Worm (Caenorhabditis elegans): Measurements from ENCODE around the gene K08E3.2.

K08E3.2 gene

ce11 chrIII:13719247-13719758 is 29.2 kb downstream of the K08E3.2 start:
- TF ChIP-seq lin-15B (tag; optimal IDR thresholded peaks at IDR 0.05) (no peak), nhr-237 (tag; optimal IDR thresholded peaks at IDR 0.05) (no peak), elt-2 (tag; optimal IDR thresholded peaks at IDR 0.05) (no peak), lin-39 (tag; optimal IDR thresholded peaks at IDR 0.05) (no peak), pha-4 (tag; optimal IDR thresholded peaks at IDR 0.05) (no peak), nhr-28 (tag; optimal IDR thresholded peaks at IDR 0.05) (no peak), nfya-1 (tag; optimal IDR thresholded peaks at IDR 0.05; ENCODE audit: insufficient read depth) (no peak), nhr-67 (tag; optimal IDR thresholded peaks at IDR 0.05) (no peak), ceh-28 (tag; optimal IDR thresholded peaks at IDR 0.05) (no peak), nhr-11 (tag; optimal IDR thresholded peaks at IDR 0.05) (no peak), nhr-23 (tag; optimal IDR thresholded peaks at IDR 0.05) (peak; percentile 31), ceh-16 (tag; optimal IDR thresholded peaks at IDR 0.05) (no peak), nhr-25 (tag; optimal IDR thresholded peaks at IDR 0.05) (peak; percentile 72), nhr-77 (tag; optimal IDR thresholded peaks at IDR 0.05) (no peak), elt-3 (tag; optimal IDR thresholded peaks at IDR 0.05) (no peak), egl-27 (tag; optimal IDR thresholded peaks at IDR 0.05) (no peak), lsy-12 (tag; optimal IDR thresholded peaks at IDR 0.05) (peak; percentile 60), jun-1 (tag; optimal IDR thresholded peaks at IDR 0.05) (peak; percentile 45), snpc-4 (tag; optimal IDR thresholded peaks at IDR 0.05) (no peak), elt-1 (tag; optimal IDR thresholded peaks at IDR 0.05) (peak; percentile 30), unc-62 (GFP tag; optimal IDR thresholded peaks at IDR 0.05) (no peak), egl-5 (tag; optimal IDR thresholded peaks at IDR 0.05) (no peak), aly-2 (tag; optimal IDR thresholded peaks at IDR 0.05) (no peak), mdl-1 (tag; optimal IDR thresholded peaks at IDR 0.05) (peak; percentile 13), tbx-2 (tag; optimal IDR thresholded peaks at IDR 0.05) (peak; percentile 29), sea-2 (GFP tag; optimal IDR thresholded peaks at IDR 0.05) (no peak), daf-12 (tag; optimal IDR thresholded peaks at IDR 0.05) (no peak), skn-1 (tag; optimal IDR thresholded peaks at IDR 0.05) (no peak), pqm-1 (tag; optimal IDR thresholded peaks at IDR 0.05) (no peak), mml-1 (tag; optimal IDR thresholded peaks at IDR 0.05) (no peak), nhr-43 (tag; optimal IDR thresholded peaks at IDR 0.05; ENCODE audit: poor library complexity, severe bottlenecking) (peak; percentile 73), hmg-11 (tag; optimal IDR thresholded peaks at IDR 0.05) (peak; percentile 5), nhr-76 (tag; optimal IDR thresholded peaks at IDR 0.05) (no peak), ama-1 (optimal IDR thresholded peaks at IDR 0.05) (peak; percentile 54)

ce11 chrIII:13718403-13718969 is 30.0 kb downstream of the K08E3.2 start:
- TF ChIP-seq elt-2 (tag; optimal IDR thresholded peaks at IDR 0.05) (peak; percentile 16), sea-2 (GFP tag; optimal IDR thresholded peaks at IDR 0.05) (no peak), nhr-11 (tag; optimal IDR thresholded peaks at IDR 0.05) (peak; percentile 77), lsy-12 (tag; optimal IDR thresholded peaks at IDR 0.05) (peak; percentile 8), nfya-1 (tag; optimal IDR thresholded peaks at IDR 0.05; ENCODE audit: insufficient read depth) (peak; percentile 41), elt-3 (tag; optimal IDR thresholded peaks at IDR 0.05) (no peak), egl-5 (tag; optimal IDR thresholded peaks at IDR 0.05) (peak; percentile 16), pqm-1 (tag; optimal IDR thresholded peaks at IDR 0.05) (peak; percentile 26), pha-4 (tag; optimal IDR thresholded peaks at IDR 0.05) (peak; percentile 11)

ce11 chrIII:13717505-13717904 is 31.0 kb downstream of the K08E3.2 start:
- no peak for TF ChIP-seq nhr-76 (tag; optimal IDR thresholded peaks at IDR 0.05)
- no peak for TF ChIP-seq fkh-2 (tag; optimal IDR thresholded peaks at IDR 0.05)
- no peak for TF ChIP-seq nhr-12 (tag; optimal IDR thresholded peaks at IDR 0.05)
- TF ChIP-seq ceh-16 (tag; optimal IDR thresholded peaks at IDR 0.05) = no peak
- TF ChIP-seq fkh-10 (GFP tag; optimal IDR thresholded peaks at IDR 0.05) = no peak
- TF ChIP-seq mdl-1 (tag; optimal IDR thresholded peaks at IDR 0.05) = no peak
- TF ChIP-seq elt-3 (tag; optimal IDR thresholded peaks at IDR 0.05) = no peak
- no peak for TF ChIP-seq elt-1 (tag; optimal IDR thresholded peaks at IDR 0.05)
- no peak for TF ChIP-seq sea-2 (GFP tag; optimal IDR thresholded peaks at IDR 0.05)
- no peak for TF ChIP-seq skn-1 (tag; optimal IDR thresholded peaks at IDR 0.05)
- TF ChIP-seq hmg-11 (tag; optimal IDR thresholded peaks at IDR 0.05) = peak; percentile 74
- peak; percentile 93 for TF ChIP-seq nhr-25 (tag; optimal IDR thresholded peaks at IDR 0.05)
- peak; percentile 79 for TF ChIP-seq nfya-1 (tag; optimal IDR thresholded peaks at IDR 0.05; ENCODE audit: insufficient read depth)
- TF ChIP-seq ceh-82 (tag; optimal IDR thresholded peaks at IDR 0.05) = no peak
- TF ChIP-seq pha-4 (tag; optimal IDR thresholded peaks at IDR 0.05) = peak; percentile 72
- no peak for TF ChIP-seq nhr-237 (tag; optimal IDR thresholded peaks at IDR 0.05)
- TF ChIP-seq jun-1 (tag; optimal IDR thresholded peaks at IDR 0.05) = peak; percentile 33
- TF ChIP-seq elt-2 (tag; optimal IDR thresholded peaks at IDR 0.05) = no peak
- TF ChIP-seq nhr-77 (tag; optimal IDR thresholded peaks at IDR 0.05) = no peak
- TF ChIP-seq zag-1 (tag; optimal IDR thresholded peaks at IDR 0.05) = no peak
- peak; percentile 27 for TF ChIP-seq lin-15B (tag; optimal IDR thresholded peaks at IDR 0.05)
- no peak for TF ChIP-seq ztf-4 (tag; optimal IDR thresholded peaks at IDR 0.05)
- TF ChIP-seq unc-62 (GFP tag; optimal IDR thresholded peaks at IDR 0.05) = no peak
- TF ChIP-seq pqm-1 (tag; optimal IDR thresholded peaks at IDR 0.05) = no peak
- no peak for TF ChIP-seq snpc-4 (tag; optimal IDR thresholded peaks at IDR 0.05)
- no peak for TF ChIP-seq fos-1 (tag; optimal IDR thresholded peaks at IDR 0.05)
- no peak for TF ChIP-seq daf-12 (tag; optimal IDR thresholded peaks at IDR 0.05)
- TF ChIP-seq nhr-23 (tag; optimal IDR thresholded peaks at IDR 0.05) = peak; percentile 66
- TF ChIP-seq tbx-2 (tag; optimal IDR thresholded peaks at IDR 0.05) = no peak
- TF ChIP-seq unc-39 (tag; optimal IDR thresholded peaks at IDR 0.05) = no peak
- no peak for TF ChIP-seq R02D3.7 (tag; optimal IDR thresholded peaks at IDR 0.05)
- TF ChIP-seq ceh-28 (tag; optimal IDR thresholded peaks at IDR 0.05) = no peak
- TF ChIP-seq lsy-12 (tag; optimal IDR thresholded peaks at IDR 0.05) = peak; percentile 26
- no peak for TF ChIP-seq eor-1 (tag; optimal IDR thresholded peaks at IDR 0.05)
- TF ChIP-seq lin-39 (tag; optimal IDR thresholded peaks at IDR 0.05) = peak; percentile 73
- TF ChIP-seq nhr-28 (tag; optimal IDR thresholded peaks at IDR 0.05) = no peak
- TF ChIP-seq egl-27 (tag; optimal IDR thresholded peaks at IDR 0.05) = no peak

Measured in whole organism, L3 larva.